Fruit fly (Drosophila melanogaster) whole organism, embryonic: Measurements from ENCODE around the gene Idh3a.

Source experiments
- H15 ChIP-seq: fragments of 200-800 bp; sonication (Bioruptor generic); IDR thresholded peaks from 3 replicates; pipeline ENCODE4 v1.3.6; 2022; ENCODE audit warnings: missing biosample characterization, missing genetic modification characterization
- bigmax ChIP-seq: fragments of 200-800 bp; sonication (Bioruptor generic); optimal IDR thresholded peaks from 2 replicates; lab custom pipeline; 2018; ENCODE audit warnings: missing biosample characterization, mild to moderate bottlenecking, missing genetic modification characterization
- cad ChIP-seq: fragments of >200 bp; optimal IDR thresholded peaks from 2 replicates; lab custom pipeline; 2017; ENCODE audit warnings: missing biosample characterization, missing genetic modification characterization
- luna ChIP-seq: fragments of 200-800 bp; sonication (Bioruptor generic); optimal IDR thresholded peaks from 2 replicates; lab custom pipeline; 2016; ENCODE audit warnings: missing biosample characterization, missing genetic modification characterization
- peb ChIP-seq: fragments of 200-800 bp; sonication (Bioruptor generic); IDR thresholded peaks from 2 replicates; pipeline ENCODE4 v1.3.6; 2022; ENCODE audit warnings: missing biosample characterization, missing genetic modification characterization

DNA sequence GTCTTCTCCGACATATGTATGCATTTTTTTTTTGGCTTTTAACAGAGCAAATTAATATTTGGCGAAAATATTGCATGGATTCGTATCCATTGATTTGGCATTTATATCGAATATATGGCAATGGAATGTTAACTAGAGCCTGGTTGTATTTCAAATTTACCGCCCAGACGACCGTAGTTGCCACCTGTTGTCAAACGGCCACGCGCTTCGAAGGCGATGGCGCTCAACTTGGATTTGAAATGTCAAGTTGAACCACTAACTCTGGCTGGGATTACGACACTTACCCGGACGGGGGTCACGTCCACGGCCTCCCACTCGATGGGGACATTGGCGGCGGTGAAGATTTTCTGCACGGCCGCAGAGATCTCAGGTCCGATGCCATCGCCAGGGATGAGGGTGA lies 1.2 kb downstream of the Idh3a start:
- TF ChIP-seq peb (GFP tag; lab: Robert Waterston, UW): no peak
- TF ChIP-seq cad: no peak
- TF ChIP-seq H15 (GFP tag; lab: Robert Waterston, UW): no peak
- TF ChIP-seq luna (GFP tag; lab: Kevin White, UChicago): no peak
- TF ChIP-seq bigmax (GFP tag; lab: Kevin White, UChicago): no peak
